Worm (Caenorhabditis elegans) whole organism, early embryonic: ENCODE measurements around the gene K02F6.6.

Experiments
- B0310.2 ChIP-seq: sonication (generic microtip); optimal IDR thresholded peaks from 2 replicates; lab custom pipeline; 2016; ENCODE audit warnings: mild to moderate bottlenecking, missing genetic modification characterization, missing compliant biosample characterization
- ama-1 ChIP-seq: fragments of 150-350 bp; optimal IDR thresholded peaks from 2 replicates; lab custom pipeline; 2014
- ceh-13 ChIP-seq: fragments of 200-800 bp; sonication (Bioruptor generic); optimal IDR thresholded peaks from 2 replicates; lab custom pipeline; 2018; ENCODE audit warnings: mild to moderate bottlenecking, missing genetic modification characterization, missing compliant biosample characterization
- hmbx-1 ChIP-seq: sonication (generic microtip); optimal IDR thresholded peaks from 2 replicates; lab custom pipeline; 2016; ENCODE audit warnings: mild to moderate bottlenecking, missing genetic modification characterization, missing compliant biosample characterization
- scrt-1 ChIP-seq: fragments of 200-800 bp; sonication (Bioruptor generic); IDR thresholded peaks from 2 replicates; pipeline ENCODE4 v1.3.6; 2022; ENCODE audit warnings: missing genetic modification characterization, missing compliant biosample characterization
- sea-1 ChIP-seq: fragments of 200-800 bp; sonication (Bioruptor generic); conservative IDR thresholded peaks from 2 replicates; pipeline ENCODE4 v1.3.6; 2022; ENCODE audit warnings: missing genetic modification characterization, missing compliant biosample characterization
- tbx-37 ChIP-seq: fragments of 200-800 bp; sonication (Bioruptor generic); conservative IDR thresholded peaks from 2 replicates; pipeline ENCODE4 v1.3.6; 2022; ENCODE audit warnings: missing genetic modification reagents, missing genetic modification characterization, missing compliant biosample characterization
- tra-4 ChIP-seq: sonication (generic microtip); optimal IDR thresholded peaks from 2 replicates; lab custom pipeline; 2017; ENCODE audit warnings: missing genetic modification characterization, missing compliant biosample characterization

DNA sequence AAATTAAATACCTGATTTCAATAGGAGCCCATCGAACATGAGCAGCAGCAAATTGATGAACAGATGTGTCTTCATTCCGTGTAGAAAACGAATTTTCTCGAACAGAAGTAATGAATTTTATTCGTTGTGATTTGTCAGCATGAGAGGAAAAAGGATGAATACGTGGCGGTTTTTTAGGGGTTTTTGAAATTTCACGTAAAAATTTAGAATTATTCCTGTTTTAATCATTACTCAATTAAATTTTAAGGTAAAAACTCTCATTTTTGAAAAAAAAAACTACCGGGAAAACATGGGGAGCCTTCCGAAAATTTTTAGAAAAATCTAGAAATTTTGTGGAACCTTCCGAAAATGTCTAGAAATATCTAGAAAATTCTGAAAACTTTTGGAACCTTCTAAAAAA lies 7.2 kb downstream of the K02F6.6 start, which contains the start of gene K02F6.7:
- TF ChIP-seq ama-1 (lab: Kevin White, UChicago) (no peak), B0310.2 (tag; lab: Kevin White, UChicago) (no peak), tra-4 (tag; lab: Kevin White, UChicago) (no peak), sea-1 (GFP tag; lab: Robert Waterston, UW) (no peak), tbx-37 (GFP tag; lab: Robert Waterston, UW) (no peak), hmbx-1 (no peak), ceh-13 (GFP tag; lab: Kevin White, UChicago) (no peak), scrt-1 (no peak)
